Fruit fly (Drosophila melanogaster) Kc167 (cell line): ENCODE data around the gene pod1.

Experiments
- Myc ChIP-seq: fragments of >200 bp; optimal IDR thresholded peaks from 2 replicates; lab custom pipeline; 2017; ENCODE audit warnings: missing external identifiers
- Sin3A ChIP-seq: fragments of >200 bp; optimal IDR thresholded peaks from 2 replicates; lab custom pipeline; 2018; ENCODE audit warnings: missing external identifiers
- h ChIP-seq: fragments of >200 bp; optimal IDR thresholded peaks from 3 replicates; lab custom pipeline; 2018; ENCODE audit warnings: missing external identifiers

- TF ChIP-seq Myc (lab: Kevin White, UChicago) (no peak), h (lab: Kevin White, UChicago) (no peak), Sin3A (no peak)
Observed at dm6 chrX:6859756-6860412, 56.4 kb downstream of the pod1 start.
